Fruit fly (Drosophila melanogaster) whole organism, embryonic: Measurements from ENCODE around the gene CG31832.

Source experiments
- Abd-B ChIP-seq: fragments of 200-800 bp; sonication (Bioruptor generic); optimal IDR thresholded peaks from 2 replicates; lab custom pipeline; 2018; ENCODE audit warnings: missing biosample characterization, mild to moderate bottlenecking, missing genetic modification characterization, moderate library complexity
- C15 ChIP-seq: fragments of 200-800 bp; sonication (Bioruptor generic); IDR thresholded peaks from 3 replicates; pipeline ENCODE4 v1.3.6; 2022; ENCODE audit warnings: missing biosample characterization, missing genetic modification characterization
- CG10366 ChIP-seq: fragments of 200-800 bp; sonication (Bioruptor generic); IDR thresholded peaks from 2 replicates; pipeline ENCODE4 v1.3.6; 2022; ENCODE audit warnings: missing biosample characterization, missing genetic modification characterization
- CG10431 ChIP-seq: fragments of 200-800 bp; sonication (Bioruptor generic); optimal IDR thresholded peaks from 3 replicates; lab custom pipeline; 2018; ENCODE audit warnings: missing biosample characterization, mild to moderate bottlenecking, missing genetic modification characterization
- CG10543 ChIP-seq: fragments of 200-800 bp; sonication (Bioruptor generic); optimal IDR thresholded peaks from 3 replicates; lab custom pipeline; 2017; ENCODE audit warnings: missing biosample characterization, mild to moderate bottlenecking, missing genetic modification characterization, moderate library complexity
- CG10654 ChIP-seq: fragments of 200-800 bp; sonication (Bioruptor generic); optimal IDR thresholded peaks from 2 replicates; lab custom pipeline; 2016; ENCODE audit warnings: missing biosample characterization, missing genetic modification characterization
- CG10979 ChIP-seq: fragments of 200-800 bp; sonication (Bioruptor generic); optimal IDR thresholded peaks from 2 replicates; lab custom pipeline; 2018; ENCODE audit warnings: missing biosample characterization, mild to moderate bottlenecking, missing genetic modification characterization, moderate library complexity
- CG11504 ChIP-seq: fragments of 200-800 bp; sonication (Bioruptor generic); optimal IDR thresholded peaks from 3 replicates; lab custom pipeline; 2019; ENCODE audit warnings: missing biosample characterization, mild to moderate bottlenecking, missing genetic modification characterization, moderate library complexity
- CG12769 ChIP-seq: fragments of 200-800 bp; sonication (Bioruptor generic); optimal IDR thresholded peaks from 2 replicates; lab custom pipeline; 2019; ENCODE audit warnings: missing biosample characterization, mild to moderate bottlenecking, missing genetic modification characterization, moderate library complexity
- CG13775 ChIP-seq: fragments of 200-800 bp; sonication (Bioruptor generic); optimal IDR thresholded peaks from 3 replicates; lab custom pipeline; 2017; ENCODE audit warnings: missing biosample characterization, mild to moderate bottlenecking, missing genetic modification characterization
- CG14050 ChIP-seq: fragments of 200-800 bp; sonication (Bioruptor generic); IDR thresholded peaks from 3 replicates; pipeline ENCODE4 v1.3.6; 2022; ENCODE audit warnings: missing biosample characterization, missing genetic modification characterization
- CG15479 ChIP-seq: fragments of 200-800 bp; sonication (Bioruptor generic); optimal IDR thresholded peaks from 3 replicates; lab custom pipeline; 2019; ENCODE audit warnings: missing biosample characterization, mild to moderate bottlenecking, missing genetic modification characterization, moderate library complexity
- CG15514 ChIP-seq: fragments of 200-800 bp; sonication (Bioruptor generic); optimal IDR thresholded peaks from 3 replicates; lab custom pipeline; 2017; ENCODE audit warnings: missing biosample characterization, missing genetic modification characterization, mild to moderate bottlenecking, moderate library complexity, missing genetic modification reagents
- CG15696 ChIP-seq: fragments of 200-800 bp; sonication (Bioruptor generic); optimal IDR thresholded peaks from 2 replicates; lab custom pipeline; 2019; ENCODE audit warnings: missing biosample characterization, mild to moderate bottlenecking, missing genetic modification characterization, moderate library complexity
- CG1832 ChIP-seq: fragments of 200-800 bp; sonication (Bioruptor generic); optimal IDR thresholded peaks from 2 replicates; lab custom pipeline; 2017; ENCODE audit warnings: missing biosample characterization, mild to moderate bottlenecking, missing genetic modification characterization, inconsistent platforms
- CG34422 ChIP-seq: fragments of 200-800 bp; sonication (Bioruptor generic); IDR thresholded peaks from 3 replicates; pipeline ENCODE4 v1.3.6; 2022; ENCODE audit warnings: missing biosample characterization, missing genetic modification characterization
- CG42726 ChIP-seq: fragments of 200-800 bp; sonication (Bioruptor generic); IDR thresholded peaks from 2 replicates; pipeline ENCODE4 v1.3.6; 2022; ENCODE audit warnings: missing biosample characterization, missing genetic modification characterization; ENCODE audit not compliant: partially characterized antibody
- CG6765 ChIP-seq: fragments of 200-800 bp; sonication (Bioruptor generic); optimal IDR thresholded peaks from 3 replicates; lab custom pipeline; 2017; ENCODE audit warnings: missing biosample characterization, mild to moderate bottlenecking, missing genetic modification characterization
- CG7745 ChIP-seq: fragments of 200-800 bp; sonication (Bioruptor generic); optimal IDR thresholded peaks from 2 replicates; lab custom pipeline; 2018; ENCODE audit warnings: missing biosample characterization, mild to moderate bottlenecking, missing genetic modification characterization, moderate library complexity
- CG9437 ChIP-seq: fragments of 200-800 bp; sonication (Bioruptor generic); optimal IDR thresholded peaks from 2 replicates; lab custom pipeline; 2018; ENCODE audit warnings: missing biosample characterization, mild to moderate bottlenecking, missing genetic modification characterization
- CG9609 ChIP-seq: fragments of 200-800 bp; sonication (Bioruptor generic); optimal IDR thresholded peaks from 3 replicates; lab custom pipeline; 2016; ENCODE audit warnings: missing biosample characterization, missing genetic modification characterization
- CTCF ChIP-seq: fragments of 200-800 bp; sonication (Bioruptor generic); optimal IDR thresholded peaks from 2 replicates; lab custom pipeline; 2017; ENCODE audit warnings: missing biosample characterization, mild to moderate bottlenecking, missing genetic modification characterization, moderate library complexity
- D ChIP-seq, 2 experiments: fragments of 200-800 bp in 1 of 2; fragments of >200 bp in 1 of 2; sonication (Bioruptor generic) in 1 of 2; optimal IDR thresholded peaks; 2 replicates in 1 of 2; 3 replicates in 1 of 2; lab custom pipeline; 2017; ENCODE audit warnings: mild to moderate bottlenecking in 1 of 2, missing biosample characterization in 1 of 2, missing genetic modification characterization in 1 of 2, missing genetic modification reagents in 1 of 2
- Dbx ChIP-seq: fragments of 200-800 bp; sonication (Bioruptor generic); IDR thresholded peaks from 3 replicates; pipeline ENCODE4 v1.3.6; 2022; ENCODE audit warnings: missing biosample characterization, missing genetic modification characterization
- Dek ChIP-seq: fragments of 200-800 bp; sonication (Bioruptor generic); optimal IDR thresholded peaks from 3 replicates; lab custom pipeline; 2019; ENCODE audit warnings: missing biosample characterization, mild to moderate bottlenecking, missing genetic modification characterization, moderate library complexity
- Doc3 ChIP-seq: fragments of 200-800 bp; sonication (Bioruptor generic); IDR thresholded peaks from 3 replicates; pipeline ENCODE4 v1.3.6; 2022; ENCODE audit warnings: missing biosample characterization, missing genetic modification characterization; ENCODE audit not compliant: partially characterized antibody
- HmgZ ChIP-seq: fragments of 200-800 bp; sonication (Bioruptor generic); optimal IDR thresholded peaks from 2 replicates; lab custom pipeline; 2018; ENCODE audit warnings: missing biosample characterization, mild to moderate bottlenecking, missing genetic modification characterization
- Hr39 ChIP-seq: fragments of >200 bp; optimal IDR thresholded peaks from 2 replicates; lab custom pipeline; 2017
- Hr78 ChIP-seq, 2 experiments: fragments of 200-800 bp in 1 of 2; fragments of >200 bp in 1 of 2; sonication (Bioruptor generic) in 1 of 2; optimal IDR thresholded peaks; 2 replicates each; lab custom pipeline; 2017 to 2019; ENCODE audit warnings: missing biosample characterization in 2 of 2, missing genetic modification characterization in 2 of 2, mild to moderate bottlenecking in 1 of 2, moderate library complexity in 1 of 2
- Poxn ChIP-seq: fragments of 200-800 bp; sonication (Bioruptor generic); IDR thresholded peaks from 2 replicates; pipeline ENCODE4 v1.3.6; 2022; ENCODE audit warnings: missing biosample characterization, missing genetic modification characterization
- Vsx1 ChIP-seq: fragments of 200-800 bp; sonication (Bioruptor generic); optimal IDR thresholded peaks from 2 replicates; lab custom pipeline; 2017; ENCODE audit warnings: missing biosample characterization, mild to moderate bottlenecking, missing genetic modification characterization, missing genetic modification reagents
- Xbp1 ChIP-seq: fragments of 200-800 bp; sonication (Bioruptor generic); optimal IDR thresholded peaks from 3 replicates; lab custom pipeline; 2016; ENCODE audit warnings: missing biosample characterization, mild to moderate bottlenecking, missing genetic modification characterization
- ab ChIP-seq: fragments of 200-800 bp; sonication (Bioruptor generic); optimal IDR thresholded peaks from 2 replicates; lab custom pipeline; 2016; ENCODE audit warnings: missing biosample characterization, missing genetic modification characterization
- abd-A ChIP-seq: fragments of 200-800 bp; sonication (Bioruptor generic); optimal IDR thresholded peaks from 3 replicates; lab custom pipeline; 2019; ENCODE audit warnings: missing biosample characterization, mild to moderate bottlenecking, missing genetic modification characterization, moderate library complexity
- cad ChIP-seq: fragments of >200 bp; optimal IDR thresholded peaks from 2 replicates; lab custom pipeline; 2017; ENCODE audit warnings: missing biosample characterization, missing genetic modification characterization
- crc ChIP-seq: fragments of 200-800 bp; sonication (Bioruptor generic); optimal IDR thresholded peaks from 2 replicates; lab custom pipeline; 2016; ENCODE audit warnings: missing biosample characterization, missing genetic modification characterization
- dati ChIP-seq: fragments of 200-800 bp; sonication (Bioruptor generic); IDR thresholded peaks from 2 replicates; pipeline ENCODE4 v1.3.6; 2022; ENCODE audit warnings: missing biosample characterization, missing genetic modification characterization
- exex ChIP-seq: fragments of 200-800 bp; sonication (Bioruptor generic); optimal IDR thresholded peaks from 4 replicates; lab custom pipeline; 2018; ENCODE audit warnings: missing biosample characterization, mild to moderate bottlenecking, missing genetic modification characterization, moderate library complexity
- fu2 ChIP-seq: fragments of 200-800 bp; sonication (Bioruptor generic); optimal IDR thresholded peaks from 2 replicates; lab custom pipeline; 2016; ENCODE audit warnings: missing biosample characterization, missing genetic modification characterization
- grau ChIP-seq: fragments of 200-800 bp; optimal IDR thresholded peaks from 3 replicates; lab custom pipeline; 2019; ENCODE audit warnings: missing biosample characterization, mild to moderate bottlenecking, missing genetic modification characterization, moderate library complexity
- gsb-n ChIP-seq: fragments of 200-800 bp; sonication (Bioruptor generic); optimal IDR thresholded peaks from 3 replicates; lab custom pipeline; 2018; ENCODE audit warnings: missing biosample characterization, mild to moderate bottlenecking, missing genetic modification characterization
- inv ChIP-seq: fragments of 200-800 bp; sonication (Bioruptor generic); IDR thresholded peaks from 2 replicates; pipeline ENCODE4 v1.3.6; 2022; ENCODE audit warnings: missing biosample characterization, missing genetic modification characterization; ENCODE audit not compliant: partially characterized antibody
- jumu ChIP-seq: fragments of 200-800 bp; sonication (Bioruptor generic); optimal IDR thresholded peaks from 3 replicates; lab custom pipeline; 2016; ENCODE audit warnings: missing biosample characterization, missing genetic modification characterization
- lola ChIP-seq, 3 experiments: fragments of >200 bp in 2 of 3; fragments of 200-800 bp in 1 of 3; sonication (Bioruptor generic) in 1 of 3; optimal IDR thresholded peaks; 2 replicates each; lab custom pipeline; 2017 to 2019; ENCODE audit warnings: missing biosample characterization in 3 of 3, missing genetic modification characterization in 3 of 3, mild to moderate bottlenecking in 1 of 3, moderate library complexity in 1 of 3
- oc ChIP-seq: fragments of 200-800 bp; sonication (Bioruptor generic); optimal IDR thresholded peaks from 2 replicates; lab custom pipeline; 2018; ENCODE audit warnings: missing biosample characterization, mild to moderate bottlenecking, missing genetic modification characterization, moderate library complexity
- scrt ChIP-seq: fragments of 200-800 bp; sonication (Bioruptor generic); optimal IDR thresholded peaks from 2 replicates; lab custom pipeline; 2018; ENCODE audit warnings: missing biosample characterization, mild to moderate bottlenecking, missing genetic modification characterization, moderate library complexity
- sisA ChIP-seq: fragments of 200-800 bp; sonication (Bioruptor generic); IDR thresholded peaks from 2 replicates; pipeline ENCODE4 v1.3.6; 2022; ENCODE audit warnings: missing biosample characterization, missing genetic modification characterization
- stwl ChIP-seq: fragments of 200-800 bp; sonication (Bioruptor generic); optimal IDR thresholded peaks from 3 replicates; lab custom pipeline; 2018; ENCODE audit warnings: missing biosample characterization, mild to moderate bottlenecking, missing genetic modification characterization, moderate library complexity
- sug ChIP-seq: fragments of 200-800 bp; optimal IDR thresholded peaks from 2 replicates; lab custom pipeline; 2019; ENCODE audit warnings: missing biosample characterization, mild to moderate bottlenecking, missing genetic modification characterization, moderate library complexity
- toy ChIP-seq: fragments of 200-800 bp; sonication (Bioruptor generic); IDR thresholded peaks from 2 replicates; pipeline ENCODE4 v1.3.6; 2022; ENCODE audit warnings: missing biosample characterization, missing genetic modification characterization
- wdn ChIP-seq: fragments of 200-800 bp; sonication (Bioruptor generic); IDR thresholded peaks from 2 replicates; pipeline ENCODE4 v1.3.6; 2022; ENCODE audit warnings: missing biosample characterization, missing genetic modification characterization

The CG31832 gene

DNA sequence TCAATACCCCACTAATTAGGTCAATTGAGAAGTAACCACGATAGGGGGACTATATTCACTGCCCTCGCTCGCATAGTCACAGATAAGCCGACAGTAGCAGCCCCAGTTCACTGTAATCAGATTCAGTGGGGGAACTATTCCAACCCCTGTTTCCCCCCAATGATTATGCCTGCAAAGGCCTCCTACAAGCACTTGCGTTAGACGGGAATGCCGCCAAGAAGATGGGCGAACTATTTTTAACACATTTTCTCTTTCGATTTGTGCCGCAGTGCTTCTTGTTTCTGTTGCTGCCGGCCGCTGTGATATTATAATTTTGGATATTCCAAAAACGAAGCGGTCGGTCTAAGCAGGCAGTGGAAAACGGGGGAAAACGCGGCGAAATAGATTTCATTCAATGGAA lies 34.1 kb upstream of the CG31832 start (continued):
- no peak for TF ChIP-seq CG13775 (GFP tag; lab: Kevin White, UChicago)
- TF ChIP-seq cad (GFP tag; lab: Kevin White, UChicago) = no peak
- TF ChIP-seq D (optimal IDR thresholded peaks at IDR 0.05; lab: Kevin White, UChicago) = no peak
- no peak for TF ChIP-seq D (GFP tag; optimal IDR thresholded peaks at IDR 0.05; lab: Kevin White, UChicago)
- no peak for TF ChIP-seq Dek (tag; lab: Kevin White, UChicago)
- TF ChIP-seq CG6765 (GFP tag; lab: Kevin White, UChicago) = no peak
- TF ChIP-seq CG12769 (tag; lab: Kevin White, UChicago) = peak; percentile 97
- peak; percentile 77 for TF ChIP-seq Vsx1 (GFP tag; lab: Kevin White, UChicago)
- peak; percentile 84 for TF ChIP-seq exex (tag; lab: Kevin White, UChicago)
- no peak for TF ChIP-seq crc (GFP tag; lab: Kevin White, UChicago)
- no peak for TF ChIP-seq Hr78 (GFP tag; optimal IDR thresholded peaks at IDR 0.05; lab: Kevin White, UChicago)
- TF ChIP-seq inv = no peak
- TF ChIP-seq stwl = no peak
- no peak for TF ChIP-seq Xbp1
- no peak for TF ChIP-seq oc (tag; lab: Kevin White, UChicago)
- no peak for TF ChIP-seq sisA (GFP tag; lab: Robert Waterston, UW)
- no peak for TF ChIP-seq toy
- TF ChIP-seq Dbx (GFP tag; lab: Robert Waterston, UW) = 0 out of 3 replicates have a peak, but pooled peaks have one; percentile 17
- no peak for TF ChIP-seq Abd-B (GFP tag; lab: Kevin White, UChicago)
- TF ChIP-seq CTCF (GFP tag; lab: Kevin White, UChicago) = no peak
- no peak for TF ChIP-seq gsb-n (tag; lab: Kevin White, UChicago)
- TF ChIP-seq Hr39 (lab: Kevin White, UChicago) = no peak
- TF ChIP-seq CG1832 (GFP tag; lab: Kevin White, UChicago) = no peak
- TF ChIP-seq CG10979 (tag; lab: Kevin White, UChicago) = no peak
- no peak for TF ChIP-seq Poxn (GFP tag; lab: Robert Waterston, UW)
- no peak for TF ChIP-seq abd-A (tag; lab: Kevin White, UChicago)
- TF ChIP-seq CG15696 (tag; lab: Kevin White, UChicago) = no peak
- no peak for TF ChIP-seq CG10431 (GFP tag; lab: Kevin White, UChicago)
- peak; percentile 97 for TF ChIP-seq sug (tag; lab: Kevin White, UChicago)
- no peak for TF ChIP-seq lola (GFP tag; optimal IDR thresholded peaks at IDR 0.05; lab: Kevin White, UChicago)
- no peak for TF ChIP-seq wdn (GFP tag; lab: Robert Waterston, UW)
- no peak for TF ChIP-seq CG9609
- peak; percentile 4 for TF ChIP-seq CG15514 (GFP tag; lab: Kevin White, UChicago)
- no peak for TF ChIP-seq scrt (GFP tag; lab: Kevin White, UChicago)
- 0 out of 3 replicates have a peak, but pooled peaks have one; percentile 33 for TF ChIP-seq Doc3
- no peak for TF ChIP-seq CG10366 (GFP tag; lab: Robert Waterston, UW)
- TF ChIP-seq CG42726 (GFP tag; lab: Robert Waterston, UW) = 0 out of 2 replicates have a peak, but pooled peaks have one; percentile 4
- TF ChIP-seq CG11504 = no peak
- TF ChIP-seq CG9437 (GFP tag; lab: Kevin White, UChicago) = no peak
- TF ChIP-seq CG7745 (tag; lab: Kevin White, UChicago) = peak; percentile 5
- TF ChIP-seq dati (GFP tag; lab: Robert Waterston, UW) = no peak
- no peak for TF ChIP-seq CG34422 (GFP tag; lab: Robert Waterston, UW)
- no peak for TF ChIP-seq CG14050 (GFP tag; lab: Robert Waterston, UW)
- TF ChIP-seq HmgZ (tag; lab: Kevin White, UChicago) = peak; percentile 56
- TF ChIP-seq C15 = no peak
- no peak for TF ChIP-seq CG10654 (GFP tag; lab: Kevin White, UChicago)
- TF ChIP-seq jumu (GFP tag; lab: Kevin White, UChicago) = no peak
- TF ChIP-seq CG10543 (GFP tag; lab: Kevin White, UChicago) = peak; percentile 62
- no peak for TF ChIP-seq fu2 (GFP tag; lab: Kevin White, UChicago)
- TF ChIP-seq CG15479 (GFP tag; lab: Kevin White, UChicago) = no peak
- TF ChIP-seq grau = no peak
- no peak for TF ChIP-seq ab (GFP tag; lab: Kevin White, UChicago)
